Fruit fly (Drosophila melanogaster) whole organism, larva: Measurements from ENCODE around the gene Cpr92A.
A peak's percentile ranks its signal among the peaks of the same experiment; 100 is the strongest.

ENCODE experiments used
- noc ChIP-seq: fragments of 200-800 bp; sonication (Bioruptor generic); optimal IDR thresholded peaks from 3 replicates; lab custom pipeline; 2019; ENCODE audit warnings: missing biosample characterization, mild to moderate bottlenecking, missing genetic modification characterization, moderate library complexity

Cpr92A gene

DNA sequence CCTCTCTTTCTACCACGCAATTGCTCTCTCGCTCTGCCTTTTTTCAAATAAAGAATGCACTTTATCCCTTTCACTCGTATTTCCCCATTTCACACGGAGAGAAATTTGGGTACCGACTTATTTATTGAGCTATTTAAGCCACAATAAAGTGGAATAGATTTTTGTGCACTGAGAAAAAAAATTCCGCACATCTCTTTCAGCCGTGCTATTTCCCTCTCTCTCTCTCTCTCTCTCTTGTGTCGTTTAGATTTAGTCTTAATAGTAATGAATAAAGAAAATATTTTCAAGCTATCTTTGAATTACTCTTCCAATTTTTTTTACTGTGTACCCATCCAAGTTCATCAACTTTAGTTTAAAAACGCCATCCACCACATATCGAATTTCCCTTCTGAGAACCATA lies 24.9 kb upstream of the Cpr92A start:
- peak; percentile 6 for TF ChIP-seq noc (tag; lab: Kevin White, UChicago)

DNA sequence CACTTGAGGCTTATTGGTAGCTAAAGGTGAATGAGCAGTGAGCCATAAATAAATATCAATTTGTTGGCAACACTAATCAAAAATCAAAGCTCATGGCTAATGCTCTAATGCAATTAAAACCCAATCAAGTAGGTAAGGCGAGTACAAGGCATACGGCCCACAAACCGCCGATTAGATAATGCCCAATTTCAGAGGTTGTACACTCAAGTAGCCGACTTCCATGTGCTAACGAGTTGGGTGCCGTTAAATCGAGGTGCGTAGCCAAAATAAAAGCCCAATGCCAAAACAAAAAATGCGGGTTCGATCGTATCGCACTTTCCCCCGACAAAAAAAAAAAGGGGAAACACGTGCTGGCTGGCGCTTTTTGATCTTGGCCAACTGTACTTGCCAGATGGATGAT lies 23.2 kb upstream of the Cpr92A start:
- TF ChIP-seq noc (tag; lab: Kevin White, UChicago), result peak; percentile 59

DNA sequence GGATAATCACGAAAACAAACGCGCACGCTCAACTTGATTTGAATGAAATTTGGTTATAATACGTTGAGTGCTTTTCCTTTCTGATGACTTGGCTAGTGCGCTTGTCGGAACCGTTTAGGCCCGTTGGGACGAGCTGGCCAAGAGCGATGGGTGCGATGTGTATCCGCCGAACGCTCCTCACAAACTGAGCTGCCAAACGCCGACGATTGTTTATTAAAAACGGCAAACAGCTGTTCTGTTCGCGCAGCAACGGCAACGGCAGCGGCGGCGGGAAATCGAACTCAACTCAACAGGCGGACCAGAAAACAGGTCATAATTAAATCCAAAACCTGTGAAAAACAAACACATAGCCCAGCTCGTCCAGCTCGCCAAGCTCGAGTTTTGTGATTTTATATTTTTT lies 22.2 kb upstream of the Cpr92A start:
- TF ChIP-seq noc (tag; lab: Kevin White, UChicago), result no peak

DNA sequence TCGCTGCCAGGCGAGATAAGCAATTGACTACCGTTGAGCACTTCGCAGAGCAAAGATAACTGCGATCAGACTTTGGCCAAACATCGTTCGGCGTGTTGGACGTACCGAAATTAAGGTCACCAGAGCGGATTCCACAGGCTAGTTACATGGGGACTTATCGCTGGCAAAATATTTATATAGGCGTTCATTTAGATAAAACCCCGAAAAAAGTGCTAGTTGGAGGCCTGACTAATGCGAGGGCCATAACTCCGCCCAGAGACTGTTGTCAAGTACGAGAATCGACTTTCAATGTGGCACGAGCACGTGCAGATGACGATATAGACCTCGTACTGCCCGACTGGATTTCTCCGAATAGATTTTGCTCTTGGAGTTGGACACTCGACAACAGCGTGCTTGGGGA lies 21.2 kb upstream of the Cpr92A start:
- TF ChIP-seq noc (tag; lab: Kevin White, UChicago), result no peak

DNA sequence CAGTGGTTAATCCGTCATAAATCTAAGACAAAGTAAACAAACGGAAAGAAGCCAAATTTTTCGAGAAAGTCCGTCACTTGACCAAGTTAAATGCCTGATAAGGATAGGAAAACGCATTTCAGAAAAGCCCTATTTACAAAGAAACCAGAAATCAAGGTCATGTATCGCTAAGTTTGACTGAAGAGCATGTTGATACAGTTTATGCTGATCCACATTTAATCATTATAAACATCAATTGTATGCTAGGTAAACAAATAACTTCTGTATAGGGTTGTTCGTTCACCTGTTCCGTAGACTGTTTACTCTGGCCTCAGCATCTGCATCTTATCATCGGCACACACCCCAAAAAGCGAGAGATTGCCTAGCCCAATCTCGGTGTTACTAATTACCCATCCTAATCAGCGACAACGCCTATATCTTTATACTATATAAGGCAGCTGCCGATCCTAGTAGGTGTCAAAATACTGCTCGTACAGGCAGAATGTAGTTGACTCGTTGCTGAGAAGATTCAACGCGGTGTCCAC lies 14.2 kb upstream of the Cpr92A start, which contains the start of gene CG16727:
CG16727 (plus strand) TSS at position 474 of the 524 bp plus-strand sequence.
- peak; percentile 73 for TF ChIP-seq noc (tag; lab: Kevin White, UChicago)

DNA sequence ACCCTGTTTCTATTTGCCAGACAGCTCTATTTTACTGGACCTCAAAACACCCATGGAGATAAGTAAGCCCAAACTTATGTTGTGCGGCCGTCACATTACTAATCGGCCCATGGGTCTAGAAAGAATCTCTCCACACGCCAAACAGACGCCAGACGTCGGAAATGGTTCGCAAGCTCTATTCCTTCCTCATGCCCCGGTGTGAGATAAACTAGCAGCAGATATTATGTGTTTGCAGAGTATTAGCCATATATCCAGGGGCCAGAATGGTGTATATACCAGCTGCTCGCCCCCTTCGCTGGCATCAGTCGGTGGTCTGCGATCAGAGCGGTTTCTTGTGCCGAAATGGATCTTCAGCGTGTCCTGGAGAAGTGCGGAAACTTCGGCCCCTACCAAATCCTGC lies 11.2 kb upstream of the Cpr92A start, which contains the start of gene CG17752:
CG17752 (plus strand) TSS at position 301 of the 400 bp plus-strand sequence.
- no peak for TF ChIP-seq noc (tag; lab: Kevin White, UChicago)

DNA sequence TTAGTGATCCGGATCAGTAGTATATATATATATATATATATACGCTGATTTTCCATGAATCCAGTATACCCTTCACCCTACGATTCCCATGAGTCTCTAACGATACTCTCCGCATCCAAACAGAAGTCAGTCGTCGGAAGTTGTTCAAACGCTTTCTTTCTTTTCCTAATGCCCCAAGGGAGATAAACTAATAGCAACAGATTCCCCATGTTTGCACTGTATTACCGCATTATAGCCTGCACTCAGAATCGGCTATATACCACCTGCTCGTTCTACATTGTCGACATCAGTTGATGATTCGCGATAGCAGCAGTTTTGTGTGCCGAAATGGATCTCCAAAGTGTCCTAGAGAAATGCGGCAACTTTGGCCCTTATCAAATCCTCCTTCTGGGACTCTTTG lies 8.2 kb upstream of the Cpr92A start, which contains the start of gene CG17751:
CG17751 (plus strand) TSS at position 301 of the 400 bp plus-strand sequence.
- TF ChIP-seq noc (tag; lab: Kevin White, UChicago), result no peak

DNA sequence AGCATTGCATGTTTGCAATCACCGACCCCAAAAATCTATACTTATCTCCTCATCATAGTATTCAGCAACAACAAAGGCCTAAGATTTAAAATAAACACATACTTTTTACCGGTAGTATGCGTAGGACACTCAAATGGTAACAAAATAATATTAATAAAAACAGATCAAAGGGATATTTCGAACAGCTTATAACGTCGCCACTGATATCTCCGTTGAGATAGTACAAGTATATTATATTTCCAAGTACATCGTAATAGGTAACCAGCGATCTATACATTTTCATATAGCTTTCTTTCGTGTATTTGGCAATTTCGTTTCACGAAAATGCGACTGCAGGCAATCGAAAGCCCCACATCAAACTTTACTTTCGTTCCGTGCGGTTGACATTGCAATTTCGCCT lies 4.2 kb upstream of the Cpr92A start, which contains the start of gene CG7342:
CG7342 (plus strand) TSS at position 380 of the 400 bp plus-strand sequence.
- TF ChIP-seq noc (tag; lab: Kevin White, UChicago), result no peak

DNA sequence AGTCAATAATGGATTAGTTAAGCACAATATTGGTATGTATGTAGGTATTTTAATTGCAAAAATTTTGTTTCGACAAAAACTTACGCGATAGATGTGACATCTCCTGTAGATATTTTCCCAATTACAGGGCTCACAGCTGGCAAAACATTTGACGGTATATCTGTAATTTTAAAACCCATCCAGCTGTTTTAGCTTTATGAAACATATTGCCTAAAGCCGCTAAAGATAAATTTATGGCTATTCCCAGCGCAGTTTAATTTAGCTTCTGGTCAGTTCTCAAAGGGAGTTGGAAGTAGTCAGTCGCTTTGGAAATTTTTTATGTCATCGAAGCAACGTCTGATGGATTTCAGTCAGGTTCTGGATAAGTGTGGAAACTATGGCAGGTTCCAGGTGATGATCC lies 1.6 kb upstream of the Cpr92A start, which contains the start of gene CG7333:
CG7333 (plus strand) TSS at position 301 of the 400 bp plus-strand sequence.
- TF ChIP-seq noc (tag; lab: Kevin White, UChicago), result no peak

DNA sequence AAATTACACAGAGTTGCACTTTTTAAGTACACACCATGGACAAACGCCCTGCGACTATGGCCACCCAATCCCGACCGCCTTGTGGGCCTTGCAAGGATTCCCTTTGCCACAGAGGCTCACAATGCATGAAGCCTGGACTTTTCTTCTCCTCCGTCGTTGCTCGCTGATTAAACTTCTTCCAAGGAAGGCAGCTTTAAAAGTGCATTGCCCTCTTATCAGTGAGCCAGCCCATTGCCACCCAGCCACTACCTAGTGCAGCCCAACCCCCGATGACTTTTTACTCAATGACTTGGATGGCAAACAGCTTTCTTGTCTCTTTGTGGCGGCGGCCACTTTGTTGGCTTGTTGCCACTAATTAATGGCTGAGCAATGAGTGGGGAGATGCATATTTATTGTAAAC lies 11.1 kb downstream of the Cpr92A start:
- TF ChIP-seq noc (tag; lab: Kevin White, UChicago), result no peak

DNA sequence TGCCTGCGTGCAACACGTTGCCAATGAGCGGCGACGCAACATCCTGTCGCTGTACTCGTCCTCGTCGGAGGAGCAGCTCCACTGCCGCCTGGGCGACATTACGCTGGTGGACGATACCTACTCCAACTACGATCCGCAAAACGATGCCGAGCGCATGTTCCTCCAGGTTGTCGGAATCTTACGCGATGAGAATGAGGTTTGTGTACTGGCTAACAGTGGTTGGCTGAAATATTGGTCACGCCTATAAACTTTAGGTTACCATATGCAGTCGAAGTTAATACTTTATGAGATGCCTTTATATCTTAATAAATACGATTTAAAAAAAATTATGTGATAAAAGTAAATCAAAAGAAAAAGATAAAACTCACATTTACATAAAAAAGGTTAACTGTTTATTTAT lies 12.4 kb downstream of the Cpr92A start:
- no peak for TF ChIP-seq noc (tag; lab: Kevin White, UChicago)

DNA sequence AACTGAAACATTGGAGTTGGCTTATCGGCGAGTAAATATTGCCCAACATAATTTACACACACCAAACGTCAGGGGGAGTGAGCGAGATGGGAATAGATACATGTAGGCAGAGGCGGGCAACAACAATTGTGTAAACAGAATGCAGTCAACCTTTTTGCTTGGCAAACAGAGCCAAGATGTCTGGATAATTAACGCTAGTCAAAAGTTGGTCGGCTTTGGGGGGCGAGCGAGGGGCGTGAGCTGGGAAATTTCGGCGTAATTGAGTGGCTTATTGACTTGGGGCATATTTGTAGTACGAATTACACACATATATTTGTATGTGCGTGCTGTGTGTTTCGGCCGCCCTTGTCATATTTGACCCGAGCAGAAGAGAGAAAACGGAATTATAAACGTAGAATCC lies 13.9 kb downstream of the Cpr92A start:
- no peak for TF ChIP-seq noc (tag; lab: Kevin White, UChicago)

DNA sequence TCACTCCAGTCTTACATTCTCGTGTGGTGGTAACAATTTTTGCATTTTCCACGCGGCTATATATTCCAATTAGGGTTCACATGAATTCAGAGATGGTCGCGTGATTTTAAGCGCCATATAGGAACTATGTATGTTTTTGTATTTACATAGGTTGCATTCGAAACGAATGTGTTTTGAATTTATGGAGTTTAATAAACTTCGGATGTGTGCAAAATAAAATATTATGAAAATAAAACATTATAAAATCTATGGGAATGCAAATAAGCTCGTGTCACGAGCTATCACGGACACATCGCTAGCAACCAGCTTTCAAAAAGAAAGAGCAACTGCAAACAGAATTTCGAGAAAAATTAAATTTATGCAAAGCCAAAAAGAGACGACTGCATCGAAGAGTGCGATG lies 15.4 kb downstream of the Cpr92A start:
- TF ChIP-seq noc (tag; lab: Kevin White, UChicago), result no peak

DNA sequence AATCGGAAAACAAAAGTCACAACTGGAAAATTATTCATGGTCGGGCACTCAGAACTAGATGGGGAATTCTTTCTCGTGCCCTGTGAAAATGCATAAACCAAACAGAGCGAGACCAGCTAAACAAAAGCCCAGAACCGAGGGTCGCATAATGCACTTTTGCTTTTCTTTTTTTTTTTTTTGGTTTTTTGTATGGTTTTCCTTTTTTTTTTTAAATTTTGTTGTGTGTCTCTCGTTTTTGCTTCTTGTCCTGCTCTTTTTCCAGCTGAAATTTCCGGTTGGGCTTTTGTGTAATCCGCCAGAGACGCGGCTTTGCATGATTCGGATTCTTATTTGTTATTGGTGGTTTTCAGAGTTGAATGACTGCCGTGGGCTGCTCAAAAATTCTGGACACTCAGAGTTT lies 16.9 kb downstream of the Cpr92A start:
- TF ChIP-seq noc (tag; lab: Kevin White, UChicago), result no peak

DNA sequence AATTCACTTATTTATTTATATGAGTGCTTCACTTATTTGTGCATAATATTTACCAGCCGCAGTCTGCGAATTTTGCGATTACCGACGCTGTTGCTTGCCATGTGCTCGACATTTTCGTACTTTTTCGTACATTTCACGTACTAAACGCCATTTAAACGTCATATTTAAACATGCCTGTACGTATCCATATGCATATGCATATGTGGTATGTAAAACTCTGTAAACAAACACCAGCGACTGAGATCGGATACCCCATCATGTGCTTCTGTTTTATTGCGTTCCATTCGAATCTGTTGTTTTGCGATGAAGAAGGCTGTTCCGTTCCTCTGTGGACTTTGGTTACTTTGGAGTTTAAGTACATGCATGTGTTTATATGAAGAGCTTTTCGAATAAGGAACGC lies 26.8 kb downstream of the Cpr92A start:
- no peak for TF ChIP-seq noc (tag; lab: Kevin White, UChicago)

DNA sequence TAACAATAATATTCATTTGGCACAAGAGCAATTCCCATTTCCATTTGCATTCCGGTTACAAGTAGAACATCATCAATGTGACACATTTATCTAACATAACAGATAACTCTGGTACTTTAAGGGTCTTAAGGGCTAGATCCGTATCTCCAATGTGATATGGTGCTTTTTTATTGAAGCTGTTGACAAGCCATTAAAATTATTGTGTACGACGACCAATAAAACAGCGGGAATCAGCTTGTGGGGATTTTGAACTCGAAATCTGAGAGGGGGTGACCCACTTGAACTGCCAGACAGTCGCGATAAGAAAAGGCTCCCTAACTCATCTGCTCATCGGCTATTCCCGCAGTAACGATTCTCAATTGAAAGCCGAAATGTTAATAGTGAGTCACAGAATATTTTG lies 27.6 kb downstream of the Cpr92A start:
- TF ChIP-seq noc (tag; lab: Kevin White, UChicago), result no peak

DNA sequence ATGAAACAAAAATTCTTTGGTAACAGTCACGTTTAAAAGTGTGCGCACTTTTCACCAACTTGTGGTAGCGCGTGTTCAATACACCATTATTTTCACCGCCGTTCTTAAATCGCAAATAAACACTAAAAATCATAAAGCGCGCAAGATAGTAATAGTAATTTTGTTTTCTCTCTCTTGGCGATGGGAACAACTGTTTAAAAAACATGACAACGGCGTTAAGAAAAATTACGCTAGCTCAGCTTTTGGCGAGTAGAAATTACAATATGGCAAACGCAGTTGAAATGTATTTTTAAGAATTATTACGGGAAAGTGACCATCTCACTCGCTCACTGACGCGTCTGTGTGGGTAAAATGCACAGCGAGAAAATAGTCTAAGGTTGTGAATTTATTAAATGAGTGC lies 29.1 kb downstream of the Cpr92A start:
- no peak for TF ChIP-seq noc (tag; lab: Kevin White, UChicago)

DNA sequence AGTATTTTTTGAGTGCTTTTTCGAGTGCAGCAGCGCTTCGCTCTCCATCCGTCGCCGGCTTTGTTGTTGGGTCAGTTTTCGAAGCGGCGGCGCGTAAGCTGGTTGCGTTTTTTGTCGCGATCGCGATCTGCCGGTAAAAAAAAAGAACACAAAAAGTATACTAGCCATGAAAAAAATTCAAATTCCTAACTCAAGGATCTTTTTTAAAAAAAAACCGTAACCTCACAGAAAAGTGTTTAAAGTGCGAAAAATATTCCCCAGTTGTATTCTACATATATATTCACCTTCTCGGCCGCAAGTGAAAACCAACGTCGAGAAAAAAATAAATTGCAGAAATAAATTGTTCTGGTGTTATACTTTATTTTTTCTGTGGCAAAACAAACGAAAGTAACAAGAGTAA lies 29.6 kb downstream of the Cpr92A start:
- no peak for TF ChIP-seq noc (tag; lab: Kevin White, UChicago)
